Worm (Caenorhabditis elegans) whole organism, young adult: ENCODE data around the gene frm-8.

Experiments used
- lin-40 ChIP-seq: sonication (generic microtip); optimal IDR thresholded peaks from 2 replicates; lab custom pipeline; 2016; ENCODE audit warnings: missing genetic modification characterization, mild to moderate bottlenecking, missing compliant biosample characterization, missing genotype, missing genetic modification reagents
- lsy-27 ChIP-seq: sonication (generic microtip); optimal IDR thresholded peaks from 2 replicates; lab custom pipeline; 2017; ENCODE audit warnings: missing genetic modification characterization, mild to moderate bottlenecking, missing compliant biosample characterization, antibody characterized with exemption, missing genotype, borderline replicate concordance; ENCODE audit not compliant: insufficient read depth
- snpc-4 ChIP-seq, 5 experiments: fragments of 150-350 bp in 1 of 5; sonication (generic microtip) in 4 of 5; optimal IDR thresholded peaks; 2 replicates each; lab custom pipeline; 2014 to 2018; ENCODE audit warnings: missing genetic modification characterization in 5 of 5, missing biosample characterization in 3 of 5, antibody characterized with exemption in 2 of 5, mild to moderate bottlenecking in 2 of 5, missing compliant biosample characterization in 2 of 5, missing genotype in 2 of 5, moderate library complexity in 2 of 5, missing genetic modification reagents in 1 of 5
- unc-130 ChIP-seq: sonication (generic microtip); optimal IDR thresholded peaks from 2 replicates; lab custom pipeline; 2016; ENCODE audit warnings: missing genetic modification reagents, missing genetic modification characterization, missing compliant biosample characterization
- unc-62 ChIP-seq: fragments of 150-350 bp; optimal IDR thresholded peaks from 2 replicates; lab custom pipeline; 2014; ENCODE audit warnings: missing biosample characterization, missing genetic modification reagents, missing genetic modification characterization

DNA sequence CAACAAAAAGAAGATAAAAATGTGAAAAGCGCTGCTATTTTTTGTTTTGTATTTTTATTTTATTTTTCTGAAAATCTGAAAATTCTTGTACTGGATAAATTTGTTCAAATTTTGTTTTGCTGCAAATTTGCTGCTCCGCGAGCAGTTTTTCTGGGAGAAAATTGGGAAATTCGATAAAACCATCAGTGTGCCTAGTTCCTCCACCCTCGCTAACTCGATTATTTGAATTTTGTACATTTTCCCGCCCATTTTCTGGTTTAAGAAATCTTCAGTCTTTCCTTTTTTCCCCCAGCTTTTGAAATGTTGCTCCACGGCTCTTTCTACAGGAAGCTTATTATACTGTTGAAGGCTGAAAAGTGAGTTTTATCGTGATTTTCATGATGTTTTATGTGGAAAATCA lies 27.8 kb downstream of the frm-8 start, which contains the start of gene R148.8:
- TF ChIP-seq unc-130 (GFP tag; lab: Kevin White, UChicago), result no peak
- no peak for TF ChIP-seq unc-62
- TF ChIP-seq lin-40 (tag; lab: Kevin White, UChicago), result no peak
- no peak for TF ChIP-seq lsy-27
- no peak for TF ChIP-seq snpc-4 (GFP tag; optimal IDR thresholded peaks at IDR 0.05; lab: Kevin White, UChicago)
- no peak for TF ChIP-seq snpc-4 (tag; optimal IDR thresholded peaks at IDR 0.05; lab: Kevin White, UChicago)
